Worm (Caenorhabditis elegans) whole organism, late embryonic: ENCODE results near the gene srg-22.

Source experiments
- ama-1 ChIP-seq: fragments of 150-350 bp; optimal IDR thresholded peaks from 2 replicates; lab custom pipeline; 2014
- ceh-18 ChIP-seq: sonication (generic microtip); optimal IDR thresholded peaks from 2 replicates; lab custom pipeline; 2016; ENCODE audit warnings: missing genetic modification characterization, missing compliant biosample characterization
- ceh-34 ChIP-seq: sonication (generic microtip); optimal IDR thresholded peaks from 2 replicates; lab custom pipeline; 2016; ENCODE audit warnings: mild to moderate bottlenecking, missing genetic modification characterization, missing compliant biosample characterization
- ceh-45 ChIP-seq: fragments of 200-800 bp; sonication (Bioruptor generic); IDR thresholded peaks from 2 replicates; pipeline ENCODE4 v1.3.6; 2022; ENCODE audit warnings: missing genetic modification reagents, missing genetic modification characterization, missing compliant biosample characterization
- pqm-1 ChIP-seq: sonication (generic microtip); optimal IDR thresholded peaks from 2 replicates; lab custom pipeline; 2016; ENCODE audit warnings: missing genetic modification characterization, missing compliant biosample characterization
- rnt-1 ChIP-seq: sonication (generic microtip); optimal IDR thresholded peaks from 2 replicates; lab custom pipeline; 2016; ENCODE audit warnings: missing genetic modification characterization, missing compliant biosample characterization

- no peak for TF ChIP-seq rnt-1 (tag; lab: Kevin White, UChicago)
- TF ChIP-seq ama-1 (lab: Kevin White, UChicago): no peak
- no peak for TF ChIP-seq ceh-18 (tag; lab: Kevin White, UChicago)
- no peak for TF ChIP-seq ceh-34 (tag; lab: Kevin White, UChicago)
- no peak for TF ChIP-seq pqm-1 (tag; lab: Kevin White, UChicago)
- TF ChIP-seq ceh-45 (GFP tag; lab: Robert Waterston, UW): no peak
Measured at ce11 chrII:3062876-3063275, 30.4 kb downstream of the srg-22 start.
